Worm (Caenorhabditis elegans) whole organism, young adult: Measurements from ENCODE around the gene lgmn-1.

Experiments
- B0019.2 ChIP-seq: fragments of 200-800 bp; sonication (Bioruptor generic); conservative IDR thresholded peaks from 2 replicates; pipeline ENCODE4 v1.3.6; 2022; ENCODE audit warnings: missing genetic modification reagents, missing genetic modification characterization, missing compliant biosample characterization
- B0261.1 ChIP-seq: sonication (generic microtip); optimal IDR thresholded peaks from 2 replicates; lab custom pipeline; 2016; ENCODE audit warnings: mild to moderate bottlenecking, missing genetic modification characterization, moderate library complexity, missing compliant biosample characterization
- B0336.3 ChIP-seq: fragments of 200-800 bp; sonication (Bioruptor generic); IDR thresholded peaks from 2 replicates; pipeline ENCODE4 v1.3.6; 2022; ENCODE audit warnings: missing genetic modification characterization, missing compliant biosample characterization
- F23B12.7 ChIP-seq: sonication (generic microtip); optimal IDR thresholded peaks from 2 replicates; lab custom pipeline; 2017; ENCODE audit warnings: missing genetic modification characterization, mild to moderate bottlenecking, missing compliant biosample characterization, antibody characterized with exemption, moderate library complexity; ENCODE audit not compliant: insufficient read depth
- F37B4.10 ChIP-seq: fragments of 200-800 bp; sonication (Bioruptor generic); IDR thresholded peaks from 2 replicates; pipeline ENCODE4 v1.3.6; 2022; ENCODE audit warnings: missing genetic modification characterization, missing compliant biosample characterization
- F49E8.2 ChIP-seq: sonication (generic microtip); optimal IDR thresholded peaks from 3 replicates; lab custom pipeline; 2017; ENCODE audit warnings: missing genetic modification characterization, mild to moderate bottlenecking, missing compliant biosample characterization, antibody characterized with exemption, moderate library complexity; ENCODE audit not compliant: insufficient read depth
- K11D2.4 ChIP-seq: fragments of 200-800 bp; sonication (Bioruptor generic); IDR thresholded peaks from 2 replicates; pipeline ENCODE4 v1.3.6; 2022; ENCODE audit warnings: missing genetic modification reagents, missing genetic modification characterization, missing compliant biosample characterization
- K12H6.12 ChIP-seq: fragments of 200-800 bp; sonication (Bioruptor generic); optimal IDR thresholded peaks from 2 replicates; lab custom pipeline; 2018; ENCODE audit warnings: mild to moderate bottlenecking, missing genetic modification characterization, missing compliant biosample characterization
- T07F8.4 ChIP-seq: sonication (generic microtip); optimal IDR thresholded peaks from 2 replicates; lab custom pipeline; 2016; ENCODE audit warnings: mild to moderate bottlenecking, missing genetic modification characterization, moderate library complexity, missing compliant biosample characterization
- T26A5.8 ChIP-seq: sonication (generic microtip); optimal IDR thresholded peaks from 2 replicates; lab custom pipeline; 2016; ENCODE audit warnings: missing genetic modification characterization, missing compliant biosample characterization
- Y67H2A.10 ChIP-seq: fragments of 200-800 bp; sonication (Bioruptor generic); conservative IDR thresholded peaks from 2 replicates; pipeline ENCODE4 v1.3.6; 2022; ENCODE audit warnings: missing genetic modification reagents, missing genetic modification characterization, missing compliant biosample characterization
- akir-1 ChIP-seq: fragments of 200-800 bp; sonication (Bioruptor generic); optimal IDR thresholded peaks from 2 replicates; lab custom pipeline; 2018; ENCODE audit warnings: mild to moderate bottlenecking, missing genetic modification characterization, moderate library complexity, missing compliant biosample characterization
- ama-1 ChIP-seq, 3 experiments: fragments of 150-350 bp in 1 of 3; sonication (generic microtip) in 2 of 3; optimal IDR thresholded peaks; 2 replicates each; lab custom pipeline; 2014 to 2018; ENCODE audit warnings: missing biosample characterization in 2 of 3, missing genetic modification characterization in 2 of 3, missing genetic modification reagents in 2 of 3
- aptf-2 ChIP-seq: fragments of 200-800 bp; sonication (Bioruptor generic); conservative IDR thresholded peaks from 2 replicates; pipeline ENCODE4 v1.3.6; 2022; ENCODE audit warnings: missing genetic modification reagents, missing genetic modification characterization, missing compliant biosample characterization
- attf-6 ChIP-seq: fragments of 200-800 bp; sonication (Bioruptor generic); IDR thresholded peaks from 2 replicates; pipeline ENCODE4 v1.3.6; 2022; ENCODE audit warnings: missing genetic modification reagents, missing genetic modification characterization, missing compliant biosample characterization
- bed-1 ChIP-seq: fragments of 200-800 bp; sonication (Bioruptor generic); IDR thresholded peaks from 2 replicates; pipeline ENCODE4 v1.3.6; 2022; ENCODE audit warnings: missing genetic modification reagents, missing genetic modification characterization, missing compliant biosample characterization
- bed-2 ChIP-seq: fragments of 200-800 bp; sonication (Bioruptor generic); IDR thresholded peaks from 2 replicates; pipeline ENCODE4 v1.3.6; 2022; ENCODE audit warnings: missing genetic modification reagents, missing genetic modification characterization, missing compliant biosample characterization
- cebp-2 ChIP-seq: fragments of 200-800 bp; sonication (Bioruptor generic); IDR thresholded peaks from 2 replicates; pipeline ENCODE4 v1.3.6; 2022; ENCODE audit warnings: missing genetic modification characterization, missing compliant biosample characterization
- ceh-27 ChIP-seq: fragments of 200-800 bp; sonication (Bioruptor generic); optimal IDR thresholded peaks from 2 replicates; lab custom pipeline; 2018; ENCODE audit warnings: mild to moderate bottlenecking, missing genetic modification characterization, moderate library complexity, missing compliant biosample characterization
- chd-7 ChIP-seq: sonication (generic microtip); optimal IDR thresholded peaks from 2 replicates; lab custom pipeline; 2016; ENCODE audit warnings: mild to moderate bottlenecking, missing genetic modification characterization, moderate library complexity, missing compliant biosample characterization
- die-1 ChIP-seq: sonication (generic microtip); optimal IDR thresholded peaks from 2 replicates; lab custom pipeline; 2016; ENCODE audit warnings: missing genotype, mild to moderate bottlenecking, missing genetic modification characterization, missing compliant biosample characterization
- dox-1 ChIP-seq: fragments of 200-800 bp; sonication (Bioruptor generic); IDR thresholded peaks from 2 replicates; pipeline ENCODE4 v1.3.6; 2022; ENCODE audit warnings: missing genetic modification reagents, missing genetic modification characterization, missing compliant biosample characterization
- dpff-1 ChIP-seq: sonication (generic microtip); optimal IDR thresholded peaks from 2 replicates; lab custom pipeline; 2017; ENCODE audit warnings: mild to moderate bottlenecking, missing genetic modification characterization, missing compliant biosample characterization
- dpl-1 ChIP-seq: fragments of 150-350 bp; optimal IDR thresholded peaks from 2 replicates; lab custom pipeline; 2014; ENCODE audit warnings: missing biosample characterization, missing genetic modification reagents, missing genetic modification characterization
- efl-1 ChIP-seq: fragments of 150-350 bp; optimal IDR thresholded peaks from 2 replicates; lab custom pipeline; 2014; ENCODE audit warnings: missing biosample characterization, missing genetic modification reagents, missing genetic modification characterization
- egl-18 ChIP-seq: fragments of 200-800 bp; sonication (Bioruptor generic); IDR thresholded peaks from 2 replicates; pipeline ENCODE4 v1.3.6; 2022; ENCODE audit warnings: missing genetic modification reagents, missing genetic modification characterization, missing compliant biosample characterization
- ets-4 ChIP-seq: fragments of 200-800 bp; sonication (Bioruptor generic); optimal IDR thresholded peaks from 2 replicates; lab custom pipeline; 2018; ENCODE audit warnings: mild to moderate bottlenecking, missing genetic modification characterization, missing compliant biosample characterization
- gei-17 ChIP-seq: fragments of 200-800 bp; sonication (Bioruptor generic); optimal IDR thresholded peaks from 2 replicates; lab custom pipeline; 2018; ENCODE audit warnings: mild to moderate bottlenecking, missing genetic modification characterization, missing compliant biosample characterization
- him-1 ChIP-seq: sonication (generic microtip); optimal IDR thresholded peaks from 2 replicates; lab custom pipeline; 2016; ENCODE audit warnings: missing genotype, missing genetic modification reagents, missing genetic modification characterization, missing compliant biosample characterization
- hmg-20 ChIP-seq: fragments of 200-800 bp; sonication (Bioruptor generic); IDR thresholded peaks from 2 replicates; pipeline ENCODE4 v1.3.6; 2022; ENCODE audit warnings: missing genetic modification reagents, missing genetic modification characterization, missing compliant biosample characterization
- hrde-1 ChIP-seq: sonication (generic microtip); optimal IDR thresholded peaks from 2 replicates; lab custom pipeline; 2016; ENCODE audit warnings: missing genetic modification characterization, mild to moderate bottlenecking, missing compliant biosample characterization, moderate library complexity, missing genotype, missing genetic modification reagents, borderline replicate concordance
- lag-1 ChIP-seq: fragments of 200-800 bp; sonication (Bioruptor generic); IDR thresholded peaks from 2 replicates; pipeline ENCODE4 v1.3.6; 2022; ENCODE audit warnings: missing genetic modification reagents, missing genetic modification characterization, missing compliant biosample characterization
- let-526 ChIP-seq: fragments of 200-800 bp; sonication (Bioruptor generic); IDR thresholded peaks from 2 replicates; pipeline ENCODE4 v1.3.6; 2022; ENCODE audit warnings: missing genetic modification reagents, missing genetic modification characterization, missing compliant biosample characterization
- let-607 ChIP-seq, 2 experiments: fragments of 200-800 bp in 1 of 2; sonication (Bioruptor generic) in 1 of 2; sonication (generic microtip) in 1 of 2; optimal IDR thresholded peaks; 2 replicates each; lab custom pipeline; 2016 to 2018; ENCODE audit warnings: mild to moderate bottlenecking in 2 of 2, missing compliant biosample characterization in 2 of 2, missing genetic modification characterization in 2 of 2, moderate library complexity in 2 of 2, missing genotype in 1 of 2
- lin-26 ChIP-seq: fragments of 200-800 bp; sonication (Bioruptor generic); IDR thresholded peaks from 2 replicates; pipeline ENCODE4 v1.3.6; 2022; ENCODE audit warnings: missing genetic modification reagents, missing genetic modification characterization, missing compliant biosample characterization
- lin-35 ChIP-seq, 3 experiments: fragments of 150-350 bp in 2 of 3; sonication (generic microtip) in 1 of 3; optimal IDR thresholded peaks; 2 replicates each; lab custom pipeline; 2014 to 2018; ENCODE audit warnings: missing biosample characterization in 3 of 3, missing genetic modification characterization in 3 of 3, missing genetic modification reagents in 3 of 3
- lsl-1 ChIP-seq: fragments of 200-800 bp; sonication (Bioruptor generic); optimal IDR thresholded peaks from 2 replicates; lab custom pipeline; 2018; ENCODE audit warnings: mild to moderate bottlenecking, missing genetic modification characterization, moderate library complexity, missing compliant biosample characterization
- lsy-27 ChIP-seq: sonication (generic microtip); optimal IDR thresholded peaks from 2 replicates; lab custom pipeline; 2017; ENCODE audit warnings: missing genetic modification characterization, mild to moderate bottlenecking, missing compliant biosample characterization, antibody characterized with exemption, missing genotype, borderline replicate concordance; ENCODE audit not compliant: insufficient read depth
- nfya-1 ChIP-seq: sonication (generic microtip); optimal IDR thresholded peaks from 2 replicates; lab custom pipeline; 2017; ENCODE audit warnings: antibody characterized with exemption, missing compliant biosample characterization, missing genetic modification characterization, borderline replicate concordance; ENCODE audit not compliant: insufficient read depth
- nhr-179 ChIP-seq: sonication (generic microtip); optimal IDR thresholded peaks from 2 replicates; lab custom pipeline; 2016; ENCODE audit warnings: mild to moderate bottlenecking, missing genetic modification characterization, missing compliant biosample characterization
- nhr-80 ChIP-seq: sonication (generic microtip); optimal IDR thresholded peaks from 2 replicates; lab custom pipeline; 2016; ENCODE audit warnings: missing genetic modification characterization, missing compliant biosample characterization
- pbrm-1 ChIP-seq: fragments of 200-800 bp; sonication (Bioruptor generic); IDR thresholded peaks from 2 replicates; pipeline ENCODE4 v1.3.6; 2022; ENCODE audit warnings: missing genetic modification reagents, missing genetic modification characterization, missing compliant biosample characterization
- snpc-3.4 ChIP-seq: sonication (generic microtip); optimal IDR thresholded peaks from 2 replicates; lab custom pipeline; 2017; ENCODE audit warnings: missing genetic modification characterization, mild to moderate bottlenecking, missing compliant biosample characterization, antibody characterized with exemption, moderate library complexity, missing genotype, missing genetic modification reagents
- tbp1 ChIP-seq: fragments of 200-800 bp; sonication (Bioruptor generic); optimal IDR thresholded peaks from 2 replicates; lab custom pipeline; 2018; ENCODE audit warnings: mild to moderate bottlenecking, missing genetic modification characterization, missing compliant biosample characterization
- zim-3 ChIP-seq: sonication (generic microtip); optimal IDR thresholded peaks from 2 replicates; lab custom pipeline; 2017; ENCODE audit warnings: mild to moderate bottlenecking, missing genetic modification characterization, moderate library complexity, missing compliant biosample characterization
- ztf-18 ChIP-seq: sonication (generic microtip); optimal IDR thresholded peaks from 2 replicates; lab custom pipeline; 2016; ENCODE audit warnings: missing genotype, mild to moderate bottlenecking, missing genetic modification characterization, missing compliant biosample characterization

lgmn-1 gene

DNA sequence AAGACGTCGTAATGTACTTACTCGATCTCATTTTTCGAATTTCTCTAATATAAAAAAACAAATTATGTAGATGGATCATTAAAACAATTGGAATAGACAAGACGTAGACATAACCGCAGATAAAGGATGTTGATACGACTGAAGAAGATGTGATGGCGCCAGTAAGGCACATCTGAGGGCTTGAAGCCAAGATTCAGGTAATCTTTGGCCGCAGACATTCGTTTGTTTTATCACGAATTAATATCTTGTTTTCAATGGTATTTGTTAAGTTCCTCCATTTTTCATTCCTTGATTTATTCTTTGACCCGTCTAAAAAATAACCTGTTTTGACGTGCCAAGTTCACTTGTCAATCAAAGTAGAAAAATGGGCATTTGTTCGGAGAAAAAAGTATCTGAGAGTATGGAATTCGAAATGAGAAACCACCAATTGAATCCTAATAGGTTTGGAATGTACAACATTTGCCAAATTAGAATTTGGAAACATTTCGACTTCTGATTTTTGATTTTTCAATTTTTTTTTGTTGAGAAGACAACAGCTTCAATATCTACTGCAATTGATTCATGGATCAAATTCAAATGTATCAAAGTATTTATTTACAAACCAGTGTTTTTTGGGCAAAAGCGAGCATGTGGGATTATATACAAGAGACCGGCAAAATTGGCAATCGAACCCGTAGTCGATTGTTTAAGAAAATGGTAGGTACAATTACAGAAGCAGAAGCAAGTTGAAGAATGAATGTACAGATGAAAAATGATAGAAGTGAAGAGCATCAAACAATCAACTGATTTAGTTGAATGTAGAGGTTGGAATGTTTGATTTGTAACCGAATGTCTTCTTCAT lies 39.0 kb downstream of the lgmn-1 start (continued):
- TF ChIP-seq F49E8.2 (tag; lab: Kevin White, UChicago) (no peak), ama-1 (optimal IDR thresholded peaks at IDR 0.05; lab: Kevin White, UChicago) (peak; percentile 87), ama-1 (GFP tag; optimal IDR thresholded peaks at IDR 0.05; lab: Kevin White, UChicago) (no peak), aptf-2 (no peak), attf-6 (no peak), hmg-20 (no peak), dpl-1 (GFP tag; lab: Kevin White, UChicago) (no peak), B0019.2 (GFP tag; lab: Robert Waterston, UW) (no peak), snpc-3.4 (tag; lab: Kevin White, UChicago) (no peak), tbp1 (peak; percentile 20), bed-2 (GFP tag; lab: Robert Waterston, UW) (no peak), let-526 (GFP tag; lab: Robert Waterston, UW) (peak; percentile 39; the same call in 1 of the 2 replicates), F23B12.7 (tag; lab: Kevin White, UChicago) (no peak), die-1 (no peak), K12H6.12 (tag; lab: Kevin White, UChicago) (no peak), egl-18 (GFP tag; lab: Robert Waterston, UW) (no peak), lin-35 (GFP tag; optimal IDR thresholded peaks at IDR 0.05; lab: Kevin White, UChicago) (no peak), zim-3 (no peak), ceh-27 (GFP tag; lab: Kevin White, UChicago) (no peak), bed-1 (GFP tag; lab: Robert Waterston, UW) (no peak), lag-1 (no peak), nhr-179 (no peak), lsy-27 (no peak), nfya-1 (tag; lab: Kevin White, UChicago) (no peak), B0336.3 (GFP tag; lab: Robert Waterston, UW) (peak; percentile 23; the same call in 1 of the 2 replicates), lsl-1 (GFP tag; lab: Kevin White, UChicago) (no peak), gei-17 (GFP tag; lab: Kevin White, UChicago) (no peak), K11D2.4 (GFP tag; lab: Robert Waterston, UW) (peak; percentile 65), dox-1 (peak; percentile 17; the same call in 1 of the 2 replicates), efl-1 (GFP tag; lab: Kevin White, UChicago) (no peak), B0261.1 (tag; lab: Kevin White, UChicago) (no peak), let-607 (tag; optimal IDR thresholded peaks at IDR 0.05; lab: Kevin White, UChicago) (no peak), pbrm-1 (no peak), F37B4.10 (no peak), lin-26 (GFP tag; lab: Robert Waterston, UW) (peak; percentile 59; the same call in 1 of the 2 replicates), dpff-1 (no peak), chd-7 (no peak), cebp-2 (no peak), ets-4 (GFP tag; lab: Kevin White, UChicago) (no peak), akir-1 (GFP tag; lab: Kevin White, UChicago) (no peak), him-1 (tag; lab: Kevin White, UChicago) (no peak), hrde-1 (no peak), Y67H2A.10 (no peak), T07F8.4 (no peak), ztf-18 (tag; lab: Kevin White, UChicago) (no peak), T26A5.8 (no peak), nhr-80 (no peak)
